Worm (Caenorhabditis elegans) whole organism, L1 larva: ENCODE data around the gene uba-1.

Source experiments
- aha-1 ChIP-seq: fragments of 150-350 bp; optimal IDR thresholded peaks from 2 replicates; lab custom pipeline; 2014; ENCODE audit warnings: missing biosample characterization, missing genetic modification characterization
- ama-1 ChIP-seq: fragments of 150-350 bp; optimal IDR thresholded peaks from 2 replicates; lab custom pipeline; 2014
- elt-2 ChIP-seq: sonication (generic microtip); optimal IDR thresholded peaks from 2 replicates; lab custom pipeline; 2016; ENCODE audit warnings: missing genetic modification characterization, mild to moderate bottlenecking, inconsistent platforms, missing compliant biosample characterization, missing genetic modification reagents
- elt-3 ChIP-seq, 6 experiments: fragments of 150-350 bp in 1 of 6; sonication (generic microtip); optimal IDR thresholded peaks; 2 replicates each; lab custom pipeline; 2017 to 2018; ENCODE audit warnings: missing biosample characterization in 6 of 6, missing genetic modification characterization in 6 of 6, inconsistent platforms in 1 of 6
- lsy-2 ChIP-seq, 2 experiments: fragments of 150-350 bp; optimal IDR thresholded peaks; 2 replicates each; lab custom pipeline; 2014; ENCODE audit warnings: missing biosample characterization in 2 of 2, missing genetic modification characterization in 2 of 2
- mdl-1 ChIP-seq, 2 experiments: fragments of 150-350 bp; optimal IDR thresholded peaks; 2 replicates each; lab custom pipeline; 2014 to 2017; ENCODE audit warnings: missing biosample characterization in 2 of 2, missing genetic modification characterization in 2 of 2, inconsistent platforms in 1 of 2
- nhr-11 ChIP-seq: fragments of 150-350 bp; optimal IDR thresholded peaks from 2 replicates; lab custom pipeline; 2014; ENCODE audit warnings: missing biosample characterization, missing genetic modification characterization
- nhr-84 ChIP-seq: sonication (generic microtip); optimal IDR thresholded peaks from 2 replicates; lab custom pipeline; 2017; ENCODE audit warnings: missing biosample characterization, missing genetic modification characterization
- sox-4 ChIP-seq: sonication (generic microtip); optimal IDR thresholded peaks from 2 replicates; lab custom pipeline; 2016; ENCODE audit warnings: missing genetic modification characterization, missing compliant biosample characterization
- sptf-1 ChIP-seq: fragments of 150-350 bp; optimal IDR thresholded peaks from 2 replicates; lab custom pipeline; 2014; ENCODE audit warnings: missing biosample characterization, missing genetic modification characterization
- unc-130 ChIP-seq: fragments of 150-350 bp; optimal IDR thresholded peaks from 2 replicates; lab custom pipeline; 2017; ENCODE audit warnings: missing biosample characterization, missing genetic modification characterization, inconsistent platforms
- xbp-1 ChIP-seq: sonication (generic microtip); optimal IDR thresholded peaks from 2 replicates; lab custom pipeline; 2016; ENCODE audit warnings: missing genetic modification characterization, missing compliant biosample characterization

- no peak for TF ChIP-seq sox-4
- no peak for TF ChIP-seq lsy-2 (tag; optimal IDR thresholded peaks at IDR 0.05; lab: Kevin White, UChicago)
- TF ChIP-seq aha-1, result no peak
- TF ChIP-seq ama-1, result no peak
- no peak for TF ChIP-seq nhr-84 (tag; lab: Kevin White, UChicago)
- no peak for TF ChIP-seq elt-2 (tag; lab: Kevin White, UChicago)
- TF ChIP-seq sptf-1 (tag; lab: Kevin White, UChicago), result no peak
- TF ChIP-seq nhr-11 (tag; lab: Kevin White, UChicago), result no peak
- TF ChIP-seq elt-3 (tag; optimal IDR thresholded peaks at IDR 0.05; lab: Kevin White, UChicago), result no peak
- no peak for TF ChIP-seq mdl-1 (tag; optimal IDR thresholded peaks at IDR 0.05; lab: Kevin White, UChicago)
- TF ChIP-seq xbp-1 (tag; lab: Kevin White, UChicago), result no peak
- TF ChIP-seq unc-130 (tag; lab: Kevin White, UChicago), result no peak
Measured at ce11 chrIV:10009536-10009935, 14.8 kb upstream of the uba-1 start, which contains the start of gene magu-4.
